Worm (Caenorhabditis elegans) whole organism, young adult: Measurements from ENCODE around the gene F22E5.13.

Source experiments
- B0035.1 ChIP-seq: sonication (generic microtip); optimal IDR thresholded peaks from 2 replicates; lab custom pipeline; 2016; ENCODE audit warnings: missing genetic modification characterization, mild to moderate bottlenecking, missing compliant biosample characterization, missing genotype, missing genetic modification reagents
- F39B2.1 ChIP-seq: fragments of 200-800 bp; sonication (Bioruptor generic); IDR thresholded peaks from 2 replicates; pipeline ENCODE4 v1.3.6; 2022; ENCODE audit warnings: missing genetic modification reagents, missing genetic modification characterization, missing compliant biosample characterization
- F49E8.2 ChIP-seq: sonication (generic microtip); optimal IDR thresholded peaks from 3 replicates; lab custom pipeline; 2017; ENCODE audit warnings: missing genetic modification characterization, mild to moderate bottlenecking, missing compliant biosample characterization, antibody characterized with exemption, moderate library complexity; ENCODE audit not compliant: insufficient read depth
- attf-3 ChIP-seq: fragments of 200-800 bp; sonication (Bioruptor generic); conservative IDR thresholded peaks from 2 replicates; pipeline ENCODE4 v1.3.6; 2022; ENCODE audit warnings: missing genetic modification reagents, missing genetic modification characterization, missing compliant biosample characterization
- attf-6 ChIP-seq: fragments of 200-800 bp; sonication (Bioruptor generic); IDR thresholded peaks from 2 replicates; pipeline ENCODE4 v1.3.6; 2022; ENCODE audit warnings: missing genetic modification reagents, missing genetic modification characterization, missing compliant biosample characterization
- hrde-1 ChIP-seq: sonication (generic microtip); optimal IDR thresholded peaks from 2 replicates; lab custom pipeline; 2016; ENCODE audit warnings: missing genetic modification characterization, mild to moderate bottlenecking, missing compliant biosample characterization, moderate library complexity, missing genotype, missing genetic modification reagents, borderline replicate concordance
- let-607 ChIP-seq, 2 experiments: fragments of 200-800 bp in 1 of 2; sonication (Bioruptor generic) in 1 of 2; sonication (generic microtip) in 1 of 2; optimal IDR thresholded peaks; 2 replicates each; lab custom pipeline; 2016 to 2018; ENCODE audit warnings: mild to moderate bottlenecking in 2 of 2, missing compliant biosample characterization in 2 of 2, missing genetic modification characterization in 2 of 2, moderate library complexity in 2 of 2, missing genotype in 1 of 2
- lsl-1 ChIP-seq: fragments of 200-800 bp; sonication (Bioruptor generic); optimal IDR thresholded peaks from 2 replicates; lab custom pipeline; 2018; ENCODE audit warnings: mild to moderate bottlenecking, missing genetic modification characterization, moderate library complexity, missing compliant biosample characterization
- mcd-1 ChIP-seq: fragments of 200-800 bp; sonication (Bioruptor generic); IDR thresholded peaks from 2 replicates; pipeline ENCODE4 v1.3.6; 2022; ENCODE audit warnings: missing genetic modification reagents, missing genetic modification characterization, missing compliant biosample characterization
- mxl-1 ChIP-seq: sonication (generic microtip); optimal IDR thresholded peaks from 2 replicates; lab custom pipeline; 2016; ENCODE audit warnings: missing genetic modification characterization, missing compliant biosample characterization
- pbrm-1 ChIP-seq: fragments of 200-800 bp; sonication (Bioruptor generic); IDR thresholded peaks from 2 replicates; pipeline ENCODE4 v1.3.6; 2022; ENCODE audit warnings: missing genetic modification reagents, missing genetic modification characterization, missing compliant biosample characterization
- rcor-1 ChIP-seq: fragments of 200-800 bp; sonication (Bioruptor generic); IDR thresholded peaks from 2 replicates; pipeline ENCODE4 v1.3.6; 2022; ENCODE audit warnings: missing genetic modification reagents, missing genetic modification characterization, missing compliant biosample characterization
- ztf-28 ChIP-seq: fragments of 200-800 bp; sonication (Bioruptor generic); IDR thresholded peaks from 2 replicates; pipeline ENCODE4 v1.3.6; 2022; ENCODE audit warnings: missing genetic modification reagents, missing genetic modification characterization, missing compliant biosample characterization

DNA sequence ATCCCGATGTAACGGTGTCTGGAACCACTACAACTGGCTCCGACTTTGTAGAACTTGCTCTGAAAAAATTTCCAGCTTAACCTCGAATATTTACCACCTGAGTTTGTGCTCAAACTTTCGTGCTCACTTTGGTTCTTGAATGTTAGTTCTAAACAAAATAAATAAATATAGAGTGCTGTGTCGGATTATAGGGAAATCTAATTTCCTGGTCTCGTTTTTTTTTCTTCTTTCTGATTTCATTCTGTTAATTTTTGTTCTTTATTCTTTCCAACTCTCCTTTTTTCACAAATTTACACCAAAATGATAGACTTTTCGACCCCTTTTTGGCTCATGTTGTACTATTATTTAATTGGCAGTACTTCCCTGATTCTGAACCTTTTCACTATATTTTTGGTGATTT, 20.2 kb downstream of the F22E5.13 start, which contains the start of gene sri-37:
- TF ChIP-seq B0035.1 (tag; lab: Kevin White, UChicago), result no peak
- no peak for TF ChIP-seq ztf-28 (GFP tag; lab: Robert Waterston, UW)
- TF ChIP-seq rcor-1 (GFP tag; lab: Robert Waterston, UW), result no peak
- TF ChIP-seq attf-6 (GFP tag; lab: Robert Waterston, UW), result no peak
- TF ChIP-seq mcd-1 (GFP tag; lab: Robert Waterston, UW), result no peak
- TF ChIP-seq hrde-1 (tag; lab: Kevin White, UChicago), result no peak
- no peak for TF ChIP-seq lsl-1 (GFP tag; lab: Kevin White, UChicago)
- no peak for TF ChIP-seq F49E8.2 (tag; lab: Kevin White, UChicago)
- no peak for TF ChIP-seq attf-3
- no peak for TF ChIP-seq let-607 (tag; optimal IDR thresholded peaks at IDR 0.05; lab: Kevin White, UChicago)
- TF ChIP-seq pbrm-1 (GFP tag; lab: Robert Waterston, UW), result no peak
- no peak for TF ChIP-seq F39B2.1
- no peak for TF ChIP-seq mxl-1
